Worm (Caenorhabditis elegans): ENCODE results near the gene irld-48.

Gene irld-48

ce11 chrII:2973940-2974402 lies 18.1 kb downstream of the irld-48 start (continued):
- TF ChIP-seq lin-39 (tag; optimal IDR thresholded peaks at IDR 0.05) (no peak), daf-12 (tag; optimal IDR thresholded peaks at IDR 0.05) (no peak), nhr-10 (tag; optimal IDR thresholded peaks at IDR 0.05) (peak; percentile 73), attf-4 (tag; optimal IDR thresholded peaks at IDR 0.05) (no peak), pha-4 (GFP tag; IDR thresholded peaks at IDR 0.05) (peak; percentile 100), pha-4 (tag; optimal IDR thresholded peaks at IDR 0.05) (peak; percentile 2), tra-1 (GFP tag; IDR thresholded peaks at IDR 0.05) (peak; percentile 99), unc-39 (tag; optimal IDR thresholded peaks at IDR 0.05) (no peak), madf-9 (GFP tag; conservative IDR thresholded peaks at IDR 0.05) (peak; percentile 94), unc-130 (GFP tag; optimal IDR thresholded peaks at IDR 0.05) (no peak), skn-1 (tag; optimal IDR thresholded peaks at IDR 0.05) (peak; percentile 35), jun-1 (tag; optimal IDR thresholded peaks at IDR 0.05) (peak; percentile 91), ZK337.2 (GFP tag; IDR thresholded peaks at IDR 0.05) (0 out of 2 replicates have a peak, but pooled peaks have one; percentile 6), ama-1 (optimal IDR thresholded peaks at IDR 0.05) (peak; percentile 41), ceh-28 (tag; optimal IDR thresholded peaks at IDR 0.05) (no peak), fkh-10 (GFP tag; optimal IDR thresholded peaks at IDR 0.05) (peak; percentile 91), nhr-237 (tag; optimal IDR thresholded peaks at IDR 0.05) (no peak), Y5F2A.4 (GFP tag; optimal IDR thresholded peaks at IDR 0.05) (peak; percentile 46), fos-1 (tag; optimal IDR thresholded peaks at IDR 0.05) (peak; percentile 74), spr-1 (tag; optimal IDR thresholded peaks at IDR 0.05) (no peak), ceh-62 (tag; optimal IDR thresholded peaks at IDR 0.05) (no peak), rbr-2 (tag; optimal IDR thresholded peaks at IDR 0.05) (peak; percentile 81), Y48G9A.11 (GFP tag; IDR thresholded peaks at IDR 0.05) (no peak), pqm-1 (tag; optimal IDR thresholded peaks at IDR 0.05) (peak; percentile 31), aly-2 (tag; optimal IDR thresholded peaks at IDR 0.05) (no peak), set-16 (GFP tag; IDR thresholded peaks at IDR 0.05) (peak; percentile 100), daf-16 (GFP tag; optimal IDR thresholded peaks at IDR 0.05) (peak in 1 of 2 experiments; percentile 44), daf-16 (tag; optimal IDR thresholded peaks at IDR 0.05) (peak; percentile 68), arid-1 (GFP tag; conservative IDR thresholded peaks at IDR 0.05) (peak; percentile 86), unc-62 (GFP tag; optimal IDR thresholded peaks at IDR 0.05 in 1 of 2) (peak in 1 of 2 experiments; percentile 49), unc-62 (tag; optimal IDR thresholded peaks at IDR 0.05) (no peak), hlh-11 (tag; optimal IDR thresholded peaks at IDR 0.05) (peak; percentile 98), ceh-20 (GFP tag; IDR thresholded peaks at IDR 0.05) (peak; percentile 99), T20F7.1 (GFP tag; optimal IDR thresholded peaks at IDR 0.05) (peak; percentile 85), F10B5.3 (tag; optimal IDR thresholded peaks at IDR 0.05) (peak; percentile 6), F44E2.7 (GFP tag; IDR thresholded peaks at IDR 0.05) (no peak), nhr-77 (tag; optimal IDR thresholded peaks at IDR 0.05) (peak; percentile 87), nhr-28 (tag; optimal IDR thresholded peaks at IDR 0.05) (peak; percentile 86)

DNA sequence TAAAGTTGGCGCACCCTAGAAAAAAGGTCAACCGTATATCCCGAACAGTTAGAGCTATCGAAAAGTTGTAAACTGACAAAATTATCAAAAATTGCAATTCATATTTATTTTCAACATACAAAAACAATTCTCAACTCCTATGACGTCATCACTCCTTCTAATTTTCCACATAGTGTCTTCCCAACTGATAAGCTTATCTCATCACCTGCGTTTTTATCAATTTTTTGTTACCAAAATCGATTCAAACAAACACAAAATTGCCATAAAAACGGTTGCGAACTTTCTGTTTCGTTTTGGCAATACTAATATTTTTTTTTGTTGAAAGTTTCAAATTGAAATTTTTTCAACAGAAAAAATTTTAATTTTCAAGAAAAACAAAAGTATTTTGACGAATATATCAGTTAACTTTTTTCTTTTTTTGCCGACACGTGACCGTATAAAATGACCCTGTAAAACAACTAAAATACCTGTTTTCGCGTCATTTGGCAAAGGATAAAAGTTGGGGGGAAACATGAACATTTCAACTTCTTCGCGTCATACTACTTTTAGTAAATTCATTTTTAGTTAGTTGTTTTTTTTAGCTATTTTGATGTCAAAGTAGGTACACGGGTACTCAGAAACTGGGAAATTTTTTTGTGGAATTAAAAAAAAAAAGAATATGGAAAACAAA lies 19.8 kb downstream of the irld-48 start:
- TF ChIP-seq egl-43 (GFP tag; IDR thresholded peaks at IDR 0.05), result no peak
- TF ChIP-seq madf-5 (GFP tag; IDR thresholded peaks at IDR 0.05), result no peak
- TF ChIP-seq F37D6.2 (tag; optimal IDR thresholded peaks at IDR 0.05), result no peak
- TF ChIP-seq daf-16 (GFP tag; optimal IDR thresholded peaks at IDR 0.05), result no peak
- TF ChIP-seq daf-16 (tag; optimal IDR thresholded peaks at IDR 0.05), result peak; percentile 84
- peak; percentile 89 for TF ChIP-seq dmd-6 (GFP tag; IDR thresholded peaks at IDR 0.05)
- TF ChIP-seq ztf-7 (tag; optimal IDR thresholded peaks at IDR 0.05), result no peak
- no peak for TF ChIP-seq lir-3 (tag; optimal IDR thresholded peaks at IDR 0.05)
- TF ChIP-seq jun-1 (tag; optimal IDR thresholded peaks at IDR 0.05), result no peak
- TF ChIP-seq ZK546.5 (tag; optimal IDR thresholded peaks at IDR 0.05), result no peak
- TF ChIP-seq unc-39 (tag; optimal IDR thresholded peaks at IDR 0.05), result no peak
- no peak for TF ChIP-seq egl-27 (tag; optimal IDR thresholded peaks at IDR 0.05)
- TF ChIP-seq attf-4 (tag; optimal IDR thresholded peaks at IDR 0.05), result no peak
- TF ChIP-seq zag-1 (tag; optimal IDR thresholded peaks at IDR 0.05), result no peak
- TF ChIP-seq F44E2.7 (GFP tag; IDR thresholded peaks at IDR 0.05), result no peak
- TF ChIP-seq aha-1 (tag), result peak; percentile 38
- TF ChIP-seq set-16 (GFP tag; IDR thresholded peaks at IDR 0.05), result no peak
- TF ChIP-seq hif-1 (tag; optimal IDR thresholded peaks at IDR 0.05), result no peak
- no peak for TF ChIP-seq Y105C5A.15 (GFP tag; IDR thresholded peaks at IDR 0.05)
- TF ChIP-seq spr-1 (tag; optimal IDR thresholded peaks at IDR 0.05), result no peak
- TF ChIP-seq ces-1 (GFP tag; optimal IDR thresholded peaks at IDR 0.05), result no peak
- TF ChIP-seq dpl-1 (GFP tag; optimal IDR thresholded peaks at IDR 0.05), result peak; percentile 3
- TF ChIP-seq gei-8 (GFP tag; optimal IDR thresholded peaks at IDR 0.05), result no peak
- TF ChIP-seq fos-1 (tag; optimal IDR thresholded peaks at IDR 0.05), result no peak

Data from whole organism, L4 larva.